Worm (Caenorhabditis elegans) whole organism, early embryonic: ENCODE measurements around the gene cya-2.

Experiments
- B0310.2 ChIP-seq: sonication (generic microtip); optimal IDR thresholded peaks from 2 replicates; lab custom pipeline; 2016; ENCODE audit warnings: mild to moderate bottlenecking, missing genetic modification characterization, missing compliant biosample characterization
- aly-1 ChIP-seq: sonication (generic microtip); optimal IDR thresholded peaks from 2 replicates; lab custom pipeline; 2016; ENCODE audit warnings: missing genetic modification characterization, missing compliant biosample characterization
- ama-1 ChIP-seq: fragments of 150-350 bp; optimal IDR thresholded peaks from 2 replicates; lab custom pipeline; 2014
- ceh-13 ChIP-seq: fragments of 200-800 bp; sonication (Bioruptor generic); optimal IDR thresholded peaks from 2 replicates; lab custom pipeline; 2018; ENCODE audit warnings: mild to moderate bottlenecking, missing genetic modification characterization, missing compliant biosample characterization
- flt-1 ChIP-seq: fragments of 200-800 bp; sonication (Bioruptor generic); IDR thresholded peaks from 2 replicates; pipeline ENCODE4 v1.3.6; 2022; ENCODE audit warnings: missing genetic modification characterization, missing compliant biosample characterization
- hmbx-1 ChIP-seq: sonication (generic microtip); optimal IDR thresholded peaks from 2 replicates; lab custom pipeline; 2016; ENCODE audit warnings: mild to moderate bottlenecking, missing genetic modification characterization, missing compliant biosample characterization
- hmg-4 ChIP-seq: fragments of 200-800 bp; sonication (Bioruptor generic); optimal IDR thresholded peaks from 2 replicates; lab custom pipeline; 2018; ENCODE audit warnings: mild to moderate bottlenecking, missing genetic modification characterization, missing compliant biosample characterization
- hnd-1 ChIP-seq: sonication (generic microtip); optimal IDR thresholded peaks from 2 replicates; lab custom pipeline; 2016; ENCODE audit warnings: missing genetic modification characterization, missing compliant biosample characterization
- pes-1 ChIP-seq: fragments of 200-800 bp; sonication (Bioruptor generic); IDR thresholded peaks from 2 replicates; pipeline ENCODE4 v1.3.6; 2022; ENCODE audit warnings: missing genetic modification reagents, missing genetic modification characterization, missing compliant biosample characterization
- scrt-1 ChIP-seq: fragments of 200-800 bp; sonication (Bioruptor generic); IDR thresholded peaks from 2 replicates; pipeline ENCODE4 v1.3.6; 2022; ENCODE audit warnings: missing genetic modification characterization, missing compliant biosample characterization
- sea-1 ChIP-seq: fragments of 200-800 bp; sonication (Bioruptor generic); conservative IDR thresholded peaks from 2 replicates; pipeline ENCODE4 v1.3.6; 2022; ENCODE audit warnings: missing genetic modification characterization, missing compliant biosample characterization
- tbx-11 ChIP-seq: fragments of 200-800 bp; sonication (Bioruptor generic); IDR thresholded peaks from 2 replicates; pipeline ENCODE4 v1.3.6; 2022; ENCODE audit warnings: missing genetic modification characterization, missing compliant biosample characterization
- tbx-37 ChIP-seq: fragments of 200-800 bp; sonication (Bioruptor generic); conservative IDR thresholded peaks from 2 replicates; pipeline ENCODE4 v1.3.6; 2022; ENCODE audit warnings: missing genetic modification reagents, missing genetic modification characterization, missing compliant biosample characterization

DNA sequence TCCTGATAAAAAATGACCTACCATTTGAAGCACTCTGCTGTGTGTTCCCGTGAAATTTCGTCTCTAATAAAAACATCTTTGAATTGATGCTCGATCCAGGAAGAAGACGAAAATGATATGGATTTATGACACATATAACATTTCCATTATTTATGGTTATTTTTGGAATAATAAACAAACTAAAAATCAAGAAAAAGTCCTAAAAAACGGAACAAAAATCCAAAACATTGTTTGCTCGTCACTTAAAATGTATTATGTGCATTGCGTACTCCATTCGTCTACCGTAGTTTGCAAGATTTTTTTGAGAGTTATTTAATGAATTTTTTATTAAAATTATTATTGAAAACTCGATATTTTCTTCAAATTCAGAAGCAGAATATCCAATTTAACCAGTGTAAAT is 19.0 kb upstream of the cya-2 start, which contains the start of gene bath-20:
- TF ChIP-seq tbx-37, result no peak
- TF ChIP-seq ceh-13 (GFP tag; lab: Kevin White, UChicago), result no peak
- no peak for TF ChIP-seq hmbx-1 (tag; lab: Kevin White, UChicago)
- no peak for TF ChIP-seq tbx-11 (GFP tag; lab: Robert Waterston, UW)
- TF ChIP-seq sea-1 (GFP tag; lab: Robert Waterston, UW), result no peak
- TF ChIP-seq ama-1 (lab: Kevin White, UChicago), result no peak
- TF ChIP-seq hmg-4, result no peak
- TF ChIP-seq flt-1 (GFP tag; lab: Robert Waterston, UW), result no peak
- TF ChIP-seq aly-1 (tag; lab: Kevin White, UChicago), result no peak
- TF ChIP-seq B0310.2, result no peak
- TF ChIP-seq pes-1 (GFP tag; lab: Robert Waterston, UW), result no peak
- no peak for TF ChIP-seq hnd-1
- TF ChIP-seq scrt-1 (GFP tag; lab: Robert Waterston, UW), result no peak
